Worm (Caenorhabditis elegans) whole organism, mixed stage, embryonic: Measurements from ENCODE around the gene gbh-1.
A peak's percentile ranks its signal among the peaks of the same experiment; 100 is the strongest.

Source experiments
- M03D4.4 ChIP-seq: sonication (generic microtip); optimal IDR thresholded peaks from 2 replicates; lab custom pipeline; 2017; ENCODE audit warnings: mild to moderate bottlenecking, missing genetic modification characterization, missing compliant biosample characterization
- bed-3 ChIP-seq: fragments of 200-800 bp; sonication (Bioruptor generic); optimal IDR thresholded peaks from 3 replicates; lab custom pipeline; 2018; ENCODE audit warnings: mild to moderate bottlenecking, missing genetic modification characterization, moderate library complexity, missing compliant biosample characterization
- blmp-1 ChIP-seq: fragments of 150-350 bp; optimal IDR thresholded peaks from 2 replicates; lab custom pipeline; 2014; ENCODE audit warnings: missing biosample characterization, missing genetic modification characterization
- ceh-39 ChIP-seq: fragments of 150-350 bp; optimal IDR thresholded peaks from 2 replicates; lab custom pipeline; 2014; ENCODE audit warnings: missing biosample characterization, missing genetic modification characterization
- ceh-43 ChIP-seq: fragments of 200-800 bp; sonication (Bioruptor generic); optimal IDR thresholded peaks from 2 replicates; lab custom pipeline; 2018; ENCODE audit warnings: mild to moderate bottlenecking, missing genetic modification characterization, moderate library complexity, missing compliant biosample characterization
- ceh-83 ChIP-seq: fragments of 200-800 bp; sonication (Bioruptor generic); optimal IDR thresholded peaks from 2 replicates; lab custom pipeline; 2018; ENCODE audit warnings: mild to moderate bottlenecking, missing genetic modification characterization, missing compliant biosample characterization
- ces-1 ChIP-seq: fragments of 150-350 bp; optimal IDR thresholded peaks from 2 replicates; lab custom pipeline; 2014; ENCODE audit warnings: missing biosample characterization, missing genetic modification reagents, missing genetic modification characterization
- cnd-1 ChIP-seq: fragments of 200-800 bp; sonication (Bioruptor generic); optimal IDR thresholded peaks from 2 replicates; lab custom pipeline; 2018; ENCODE audit warnings: mild to moderate bottlenecking, missing genetic modification characterization, missing compliant biosample characterization
- drap-1 ChIP-seq: fragments of 200-800 bp; sonication (Bioruptor generic); optimal IDR thresholded peaks from 3 replicates; lab custom pipeline; 2018; ENCODE audit warnings: mild to moderate bottlenecking, missing genetic modification characterization, missing compliant biosample characterization
- elt-1 ChIP-seq: sonication (generic microtip); optimal IDR thresholded peaks from 2 replicates; lab custom pipeline; 2017; ENCODE audit warnings: missing genetic modification characterization, mild to moderate bottlenecking, missing compliant biosample characterization, antibody characterized with exemption, moderate library complexity, borderline replicate concordance; ENCODE audit not compliant: insufficient read depth
- elt-3 ChIP-seq: fragments of 150-350 bp; optimal IDR thresholded peaks from 2 replicates; lab custom pipeline; 2014; ENCODE audit warnings: missing biosample characterization, missing genetic modification characterization
- hlh-1 ChIP-seq: fragments of 150-350 bp; optimal IDR thresholded peaks from 2 replicates; lab custom pipeline; 2014; ENCODE audit warnings: missing biosample characterization, missing genetic modification reagents, missing genetic modification characterization
- lin-13 ChIP-seq: fragments of 150-350 bp; optimal IDR thresholded peaks from 2 replicates; lab custom pipeline; 2014; ENCODE audit warnings: missing biosample characterization, missing genetic modification characterization
- lsy-2 ChIP-seq: fragments of 150-350 bp; optimal IDR thresholded peaks from 2 replicates; lab custom pipeline; 2014; ENCODE audit warnings: missing biosample characterization, missing genetic modification characterization
- mep-1 ChIP-seq: fragments of 150-350 bp; optimal IDR thresholded peaks from 2 replicates; lab custom pipeline; 2017; ENCODE audit warnings: missing biosample characterization, missing genetic modification reagents, missing genetic modification characterization, inconsistent platforms
- mls-2 ChIP-seq: sonication (generic microtip); optimal IDR thresholded peaks from 2 replicates; lab custom pipeline; 2016; ENCODE audit warnings: mild to moderate bottlenecking, missing genetic modification characterization, moderate library complexity, missing compliant biosample characterization
- nhr-12 ChIP-seq: fragments of 150-350 bp; optimal IDR thresholded peaks from 2 replicates; lab custom pipeline; 2014; ENCODE audit warnings: missing biosample characterization, missing genetic modification characterization
- nhr-2 ChIP-seq: fragments of 150-350 bp; optimal IDR thresholded peaks from 2 replicates; lab custom pipeline; 2014; ENCODE audit warnings: missing biosample characterization, missing genetic modification characterization
- nhr-237 ChIP-seq: fragments of 150-350 bp; optimal IDR thresholded peaks from 2 replicates; lab custom pipeline; 2014; ENCODE audit warnings: missing biosample characterization, missing genetic modification characterization
- nhr-76 ChIP-seq: sonication (generic microtip); optimal IDR thresholded peaks from 2 replicates; lab custom pipeline; 2017; ENCODE audit warnings: missing biosample characterization, missing genetic modification characterization
- pha-4 ChIP-seq: fragments of 150-350 bp; optimal IDR thresholded peaks from 2 replicates; lab custom pipeline; 2018; ENCODE audit warnings: missing biosample characterization, missing genetic modification reagents, missing genetic modification characterization
- sem-2 ChIP-seq: fragments of 200-800 bp; sonication (Bioruptor generic); optimal IDR thresholded peaks from 2 replicates; lab custom pipeline; 2018; ENCODE audit warnings: mild to moderate bottlenecking, missing genetic modification characterization, missing compliant biosample characterization
- sptf-1 ChIP-seq: sonication (generic microtip); optimal IDR thresholded peaks from 2 replicates; lab custom pipeline; 2017; ENCODE audit warnings: mild to moderate bottlenecking, missing genetic modification characterization, moderate library complexity, missing compliant biosample characterization
- tbx-8 ChIP-seq: fragments of 200-800 bp; sonication (Bioruptor generic); optimal IDR thresholded peaks from 2 replicates; lab custom pipeline; 2018; ENCODE audit warnings: mild to moderate bottlenecking, missing genetic modification characterization, moderate library complexity, missing compliant biosample characterization
- unc-120 ChIP-seq: sonication (generic microtip); optimal IDR thresholded peaks from 2 replicates; lab custom pipeline; 2017; ENCODE audit warnings: missing genetic modification characterization, missing compliant biosample characterization; ENCODE audit not compliant: poor library complexity, severe bottlenecking
- unc-39 ChIP-seq: fragments of 150-350 bp; optimal IDR thresholded peaks from 2 replicates; lab custom pipeline; 2014; ENCODE audit warnings: missing biosample characterization, missing genetic modification characterization
- unc-62 ChIP-seq: fragments of 150-350 bp; optimal IDR thresholded peaks from 2 replicates; lab custom pipeline; 2014; ENCODE audit warnings: missing biosample characterization, missing genetic modification reagents, missing genetic modification characterization
- zip-8 ChIP-seq: fragments of 150-350 bp; optimal IDR thresholded peaks from 2 replicates; lab custom pipeline; 2014; ENCODE audit warnings: missing biosample characterization, missing genetic modification characterization
- ztf-11 ChIP-seq: fragments of 150-350 bp; optimal IDR thresholded peaks from 2 replicates; lab custom pipeline; 2014; ENCODE audit warnings: missing biosample characterization, missing genetic modification characterization

gbh-1 gene

DNA sequence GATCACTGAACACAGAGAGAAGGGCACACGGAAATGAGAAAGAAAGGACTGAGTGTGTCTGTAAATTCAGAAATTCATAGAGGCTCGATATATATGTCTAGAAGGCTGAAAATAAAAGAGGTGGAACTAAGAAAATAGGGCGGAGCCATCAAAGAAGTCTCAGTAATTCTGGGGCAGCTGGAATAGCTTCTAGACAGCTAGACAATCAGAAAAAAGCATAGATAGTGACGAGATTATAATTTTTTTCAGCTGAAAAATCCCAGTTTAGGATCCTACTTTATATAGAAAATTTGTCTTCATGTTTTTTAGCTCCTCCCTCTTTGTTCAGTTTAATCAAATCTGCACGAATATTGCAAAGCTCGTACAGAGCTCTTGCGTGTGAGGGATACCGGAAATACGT lies 28.6 kb downstream of the gbh-1 start, which contains the start of gene D2089.3:
TSS of gene D2089.3 (minus strand) at position 101 of the 400 bp plus-strand sequence.
- no peak for TF ChIP-seq nhr-12

DNA sequence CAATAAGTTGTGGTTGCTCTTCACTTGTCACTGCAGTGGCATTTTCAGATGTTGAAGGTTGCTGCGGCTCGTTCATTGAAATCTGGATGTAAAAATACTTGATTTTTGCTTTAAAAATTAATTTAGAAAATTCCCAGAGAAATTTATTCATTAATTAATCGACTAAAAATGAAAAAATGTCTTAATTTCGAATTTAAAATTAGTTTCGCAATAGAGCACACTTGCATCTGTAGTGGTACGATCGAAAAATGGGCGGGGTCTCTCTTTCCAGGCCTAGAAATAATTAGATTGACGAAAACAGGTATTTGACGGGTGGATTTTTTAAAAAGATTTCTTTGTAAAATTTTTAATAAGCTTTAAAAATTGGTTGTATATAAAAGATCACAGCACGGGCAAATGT lies 30.9 kb downstream of the gbh-1 start, which contains the start of gene D2089.8:
TSS of gene D2089.8 (minus strand) at position 84 of the 400 bp plus-strand sequence.
- TF ChIP-seq bed-3 = no peak
- peak; percentile 51 for TF ChIP-seq ceh-39
- no peak for TF ChIP-seq sem-2
- peak; percentile 43 for TF ChIP-seq ces-1 (GFP tag; lab: Kevin White, UChicago)
- TF ChIP-seq, all 35 proteins: peak for 2

DNA sequence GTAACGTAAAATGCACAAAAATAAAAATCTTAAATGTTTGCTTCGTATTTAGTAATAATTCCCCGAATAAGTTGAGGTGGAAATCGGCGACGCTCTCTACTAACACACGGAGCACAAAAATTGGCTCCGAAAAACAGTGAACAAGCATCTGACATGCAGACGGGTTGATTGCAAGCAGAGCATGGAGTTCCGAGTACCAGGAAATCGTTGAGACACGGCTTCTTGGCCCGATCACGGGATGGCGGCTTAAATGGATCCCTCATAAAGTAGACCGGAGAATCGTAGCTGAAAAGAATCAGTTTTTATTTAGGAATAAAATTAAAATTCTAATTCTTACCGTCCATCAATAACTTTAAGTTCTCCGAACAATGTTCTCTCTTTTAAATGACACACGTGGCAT lies 31.3 kb downstream of the gbh-1 start:
- TF ChIP-seq mls-2 (tag; lab: Kevin White, UChicago) = no peak
- TF ChIP-seq bed-3 = no peak
- peak; percentile 15 for TF ChIP-seq ceh-83 (GFP tag; lab: Kevin White, UChicago)
- TF ChIP-seq tbx-8 (GFP tag; lab: Kevin White, UChicago) = no peak
- TF ChIP-seq, all 35 proteins: peak for 1

DNA sequence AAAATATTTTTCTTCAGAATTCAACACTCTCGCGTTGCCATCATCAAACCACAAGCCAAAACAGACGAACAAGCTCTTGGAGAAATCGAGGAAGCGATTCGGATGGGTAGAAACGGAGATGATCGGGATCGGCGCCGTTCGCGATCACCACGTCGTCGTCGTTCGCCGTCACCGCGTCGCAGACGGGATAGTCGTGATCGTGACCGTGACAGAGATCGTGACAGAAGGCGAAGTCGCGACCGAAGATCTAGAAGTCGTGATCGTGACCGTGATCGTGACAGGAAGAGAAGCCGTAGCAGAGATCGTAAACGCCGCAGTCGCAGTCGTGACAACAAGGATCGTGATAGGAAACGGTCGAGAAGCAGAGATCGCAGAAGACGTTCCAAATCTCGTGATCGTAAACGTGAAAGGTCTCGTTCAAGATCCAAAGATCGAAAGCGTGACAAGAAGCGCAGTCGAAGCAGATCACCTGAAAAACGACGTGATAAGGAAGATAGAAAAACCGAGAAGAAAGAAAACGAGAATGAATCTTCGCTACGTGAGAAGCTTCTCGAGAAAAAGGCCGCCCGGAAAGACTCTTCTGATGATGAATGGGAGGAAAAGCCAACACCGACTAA lies 32.0 kb downstream of the gbh-1 start:
- TF ChIP-seq pha-4 (tag; lab: Kevin White, UChicago) = no peak
- TF ChIP-seq, all 35 proteins: peak for 0

DNA sequence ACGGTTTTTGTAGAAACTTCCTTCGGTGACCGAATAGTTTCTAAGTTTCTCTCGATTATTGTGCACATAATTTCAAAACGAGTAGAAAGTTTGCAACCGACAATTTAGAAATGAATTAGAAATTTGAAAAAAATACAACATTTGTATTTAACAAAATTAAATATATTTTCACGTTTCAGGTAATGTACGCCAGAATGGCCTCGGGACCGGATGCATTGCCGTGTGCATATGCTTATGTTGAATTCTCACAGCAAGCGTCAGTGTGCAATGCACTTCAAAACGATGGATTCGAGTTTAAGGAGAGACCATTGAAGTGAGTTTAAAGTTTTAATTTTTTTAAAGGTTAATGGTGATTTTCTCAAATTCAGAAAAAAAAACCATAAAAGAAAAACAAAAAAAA lies 32.7 kb downstream of the gbh-1 start, which contains the start of gene marc-2:
TSS of gene marc-2 (minus strand) at position 101 of the 400 bp plus-strand sequence.
- no peak for TF ChIP-seq sptf-1
- no peak for TF ChIP-seq elt-3
- TF ChIP-seq M03D4.4 (tag; lab: Kevin White, UChicago) = no peak
- no peak for TF ChIP-seq ceh-43 (GFP tag; lab: Kevin White, UChicago)
- no peak for TF ChIP-seq lsy-2 (tag; lab: Kevin White, UChicago)
- no peak for TF ChIP-seq unc-39 (tag; lab: Kevin White, UChicago)
- TF ChIP-seq ces-1 (GFP tag; lab: Kevin White, UChicago) = no peak
- no peak for TF ChIP-seq unc-120 (tag; lab: Kevin White, UChicago)

DNA sequence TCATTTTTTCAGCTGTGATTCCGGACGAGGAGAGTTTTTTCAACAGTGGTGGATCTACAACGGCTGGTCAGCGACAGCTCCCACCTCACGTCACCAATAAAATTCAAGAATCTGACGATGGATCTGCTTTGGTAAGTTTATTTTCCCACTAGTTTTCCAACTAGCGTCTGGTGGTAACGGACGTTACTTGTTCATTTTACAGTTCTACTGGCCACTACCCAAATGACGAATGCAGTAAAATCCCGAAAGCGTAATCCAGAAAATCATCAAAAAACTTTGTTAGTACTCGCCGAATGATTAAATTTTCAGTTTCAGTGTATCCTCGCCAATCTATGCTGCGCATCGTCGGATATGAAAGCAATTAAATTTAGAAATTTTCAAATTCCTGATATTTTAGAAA lies 34.0 kb downstream of the gbh-1 start:
- TF ChIP-seq nhr-76 (tag; lab: Kevin White, UChicago) = no peak
- no peak for TF ChIP-seq tbx-8 (GFP tag; lab: Kevin White, UChicago)
- no peak for TF ChIP-seq nhr-237 (tag; lab: Kevin White, UChicago)
- TF ChIP-seq unc-39 (tag; lab: Kevin White, UChicago) = no peak
- TF ChIP-seq mls-2 (tag; lab: Kevin White, UChicago) = no peak
- TF ChIP-seq nhr-12 = no peak
- TF ChIP-seq sptf-1 = no peak
- TF ChIP-seq ztf-11 (tag; lab: Kevin White, UChicago) = no peak
- no peak for TF ChIP-seq drap-1
- TF ChIP-seq bed-3 = no peak
- no peak for TF ChIP-seq nhr-2 (tag; lab: Kevin White, UChicago)
- TF ChIP-seq blmp-1 (tag; lab: Kevin White, UChicago) = no peak
- no peak for TF ChIP-seq M03D4.4 (tag; lab: Kevin White, UChicago)
- TF ChIP-seq unc-62 = no peak
- TF ChIP-seq ceh-83 (GFP tag; lab: Kevin White, UChicago) = no peak
- no peak for TF ChIP-seq elt-1
- no peak for TF ChIP-seq hlh-1 (tag; lab: Kevin White, UChicago)
- no peak for TF ChIP-seq pha-4 (tag; lab: Kevin White, UChicago)
- no peak for TF ChIP-seq sem-2

DNA sequence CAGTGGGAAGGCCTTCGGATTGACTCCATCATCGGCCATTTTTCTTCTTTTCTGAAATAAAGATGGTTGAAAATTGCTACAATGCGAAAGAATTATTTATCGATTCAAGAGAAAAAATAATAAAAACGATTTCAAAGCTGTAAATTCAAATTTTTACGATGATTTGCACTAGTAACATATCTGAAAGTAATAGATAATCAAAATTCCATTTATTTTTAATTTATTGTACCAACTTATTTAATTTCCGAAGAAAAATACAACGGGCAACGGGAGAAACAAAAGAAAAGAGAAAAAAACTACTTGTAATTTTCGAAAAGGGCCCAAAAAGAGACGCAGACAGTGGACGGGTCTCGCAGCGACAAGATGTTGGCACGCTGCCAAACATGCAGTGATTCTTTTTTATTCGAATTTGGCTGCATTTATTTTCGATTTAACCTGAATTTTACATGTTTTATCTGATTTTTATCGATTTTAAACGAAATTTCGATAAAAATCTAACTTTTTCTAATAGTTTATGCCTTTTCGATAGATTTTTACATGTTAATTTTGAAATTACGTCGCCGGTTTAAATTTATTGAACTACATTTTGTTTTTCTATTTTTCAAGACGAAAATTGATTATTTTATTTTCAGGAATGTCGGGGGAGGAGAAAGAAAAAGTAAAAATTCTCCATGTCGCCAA lies 34.9 kb downstream of the gbh-1 start, which contains the start of the genes snu-13 and rsp-7:
TSS of gene snu-13 (minus strand) at position 51 of the 681 bp plus-strand sequence.
TSS of gene rsp-7 (plus strand) at position 631 of the 681 bp plus-strand sequence.
- TF ChIP-seq hlh-1 (tag; lab: Kevin White, UChicago) = peak; percentile 57
- peak; percentile 69 for TF ChIP-seq nhr-237 (tag; lab: Kevin White, UChicago)
- TF ChIP-seq zip-8 (tag; lab: Kevin White, UChicago) = no peak
- peak; percentile 31 for TF ChIP-seq unc-62
- no peak for TF ChIP-seq elt-3
- TF ChIP-seq mep-1 = peak; percentile 87
- peak; percentile 52 for TF ChIP-seq ceh-39
- TF ChIP-seq cnd-1 (tag; lab: Kevin White, UChicago) = no peak
- peak; percentile 72 for TF ChIP-seq unc-120 (tag; lab: Kevin White, UChicago)
- peak; percentile 61 for TF ChIP-seq lin-13 (tag; lab: Kevin White, UChicago)
- TF ChIP-seq lsy-2 (tag; lab: Kevin White, UChicago) = peak; percentile 70
- peak; percentile 34 for TF ChIP-seq ces-1 (GFP tag; lab: Kevin White, UChicago)
